Worm (Caenorhabditis elegans) whole organism, L4 larva: Measurements from ENCODE around the gene nlp-22.

Source experiments
- Y5F2A.4 ChIP-seq: fragments of 200-800 bp; sonication (Bioruptor generic); optimal IDR thresholded peaks from 2 replicates; lab custom pipeline; 2018; ENCODE audit warnings: mild to moderate bottlenecking, missing genetic modification characterization, missing compliant biosample characterization
- ceh-62 ChIP-seq: sonication (generic microtip); optimal IDR thresholded peaks from 2 replicates; lab custom pipeline; 2017; ENCODE audit warnings: missing biosample characterization, missing genetic modification characterization
- daf-8 ChIP-seq: fragments of 200-800 bp; sonication (Bioruptor generic); IDR thresholded peaks from 2 replicates; pipeline ENCODE4 v1.3.6; 2022; ENCODE audit warnings: missing genetic modification characterization, missing compliant biosample characterization
- dmd-6 ChIP-seq: fragments of 200-800 bp; sonication (Bioruptor generic); IDR thresholded peaks from 2 replicates; pipeline ENCODE4 v1.3.6; 2022; ENCODE audit warnings: missing genetic modification reagents, missing genetic modification characterization, missing compliant biosample characterization
- fkh-10 ChIP-seq: fragments of 150-350 bp; optimal IDR thresholded peaks from 2 replicates; lab custom pipeline; 2014; ENCODE audit warnings: missing biosample characterization, missing genetic modification reagents, missing genetic modification characterization
- lsy-2 ChIP-seq, 2 experiments: fragments of 150-350 bp in 1 of 2; sonication (generic microtip) in 1 of 2; optimal IDR thresholded peaks; 2 replicates each; lab custom pipeline; 2014 to 2017; ENCODE audit warnings: missing biosample characterization in 2 of 2, missing genetic modification characterization in 2 of 2
- mdl-1 ChIP-seq, 2 experiments: fragments of 150-350 bp in 1 of 2; sonication (generic microtip) in 1 of 2; optimal IDR thresholded peaks; 2 replicates each; lab custom pipeline; 2014 to 2017; ENCODE audit warnings: missing biosample characterization in 2 of 2, missing genetic modification characterization in 2 of 2
- mes-2 ChIP-seq: sonication (generic microtip); optimal IDR thresholded peaks from 2 replicates; lab custom pipeline; 2016; ENCODE audit warnings: missing genotype, mild to moderate bottlenecking, missing genetic modification characterization, missing compliant biosample characterization; ENCODE audit not compliant: poor library complexity, severe bottlenecking
- nhr-76 ChIP-seq: fragments of 150-350 bp; optimal IDR thresholded peaks from 2 replicates; lab custom pipeline; 2014; ENCODE audit warnings: missing biosample characterization, missing genetic modification characterization
- snpc-4 ChIP-seq: fragments of 150-350 bp; optimal IDR thresholded peaks from 2 replicates; lab custom pipeline; 2014; ENCODE audit warnings: missing biosample characterization, missing genetic modification characterization
- zag-1 ChIP-seq: fragments of 150-350 bp; optimal IDR thresholded peaks from 2 replicates; lab custom pipeline; 2014; ENCODE audit warnings: missing biosample characterization, missing genetic modification characterization
- zfp-3 ChIP-seq: fragments of 200-800 bp; sonication (Bioruptor generic); conservative IDR thresholded peaks from 2 replicates; pipeline ENCODE4 v1.3.6; 2022; ENCODE audit warnings: missing genetic modification reagents, missing genetic modification characterization, missing compliant biosample characterization

DNA sequence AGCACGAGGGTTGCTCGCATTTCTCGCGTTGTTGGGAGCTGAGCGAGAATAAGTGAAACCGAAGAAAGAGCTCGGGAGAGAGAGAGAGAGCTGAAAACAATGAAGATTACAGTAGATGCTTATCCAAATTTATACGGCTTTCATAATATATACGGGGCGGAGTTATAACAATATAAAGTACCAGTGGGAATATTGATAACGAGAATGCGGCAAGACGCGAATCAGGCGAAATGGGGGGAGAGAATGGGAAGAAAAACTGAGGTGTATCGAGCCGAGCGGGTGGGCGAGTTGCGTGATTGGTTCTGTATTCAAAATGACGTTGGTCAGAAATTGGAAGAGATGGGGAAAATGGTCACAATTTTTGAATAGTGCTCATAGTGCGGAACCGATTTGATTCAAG lies 2.8 kb upstream of the nlp-22 start, which contains the start of gene nlp-2:
- TF ChIP-seq mes-2 = no peak
- TF ChIP-seq ceh-62 = no peak
- TF ChIP-seq snpc-4 = no peak
- no peak for TF ChIP-seq zfp-3
- TF ChIP-seq fkh-10 (GFP tag; lab: Kevin White, UChicago) = no peak
- no peak for TF ChIP-seq Y5F2A.4 (GFP tag; lab: Kevin White, UChicago)
- TF ChIP-seq dmd-6 = no peak
- TF ChIP-seq nhr-76 (tag; lab: Kevin White, UChicago) = no peak
- TF ChIP-seq mdl-1 (tag; optimal IDR thresholded peaks at IDR 0.05; lab: Kevin White, UChicago) = no peak
- TF ChIP-seq zag-1 (tag; lab: Kevin White, UChicago) = no peak
- TF ChIP-seq daf-8 (GFP tag; lab: Robert Waterston, UW) = no peak
- no peak for TF ChIP-seq lsy-2 (tag; optimal IDR thresholded peaks at IDR 0.05; lab: Kevin White, UChicago)
